Fruit fly (Drosophila melanogaster): ENCODE results near the gene Fmr1.

- TF ChIP-seq pan (optimal IDR thresholded peaks at IDR 0.05): no peak
- TF ChIP-seq Dfd (GFP tag; optimal IDR thresholded peaks at IDR 0.05): no peak
- TF ChIP-seq sage (GFP tag; optimal IDR thresholded peaks at IDR 0.05): no peak
- no peak for TF ChIP-seq rgr (GFP tag; optimal IDR thresholded peaks at IDR 0.05)
These were observed 1.4 kb upstream of the Fmr1 start for dm6 chr3R:10111150-10111814.
